Worm (Caenorhabditis elegans) whole organism, L4 larva: ENCODE measurements around the gene F59B1.2.

Experiments
- F44E2.7 ChIP-seq: fragments of 200-800 bp; sonication (Bioruptor generic); IDR thresholded peaks from 2 replicates; pipeline ENCODE4 v2.1.2; 2022; ENCODE audit warnings: missing genetic modification characterization, missing compliant biosample characterization
- F49E8.2 ChIP-seq: sonication (generic microtip); optimal IDR thresholded peaks from 2 replicates; lab custom pipeline; 2016; ENCODE audit warnings: missing compliant biosample characterization, mild to moderate bottlenecking, missing genetic modification characterization, borderline replicate concordance
- aha-1 ChIP-seq: fragments of 150-350 bp; peaks from one replicate; lab custom pipeline; 2014; ENCODE audit warnings: missing biosample characterization, missing genetic modification characterization
- arid-1 ChIP-seq: fragments of 200-800 bp; sonication (Bioruptor generic); conservative IDR thresholded peaks from 2 replicates; pipeline ENCODE4 v1.3.6; 2022; ENCODE audit warnings: missing genetic modification reagents, missing genetic modification characterization, missing compliant biosample characterization
- attf-4 ChIP-seq: sonication (generic microtip); optimal IDR thresholded peaks from 3 replicates; lab custom pipeline; 2017; ENCODE audit warnings: missing biosample characterization, missing genetic modification characterization
- ceh-20 ChIP-seq: fragments of 200-800 bp; sonication (Bioruptor generic); IDR thresholded peaks from 2 replicates; pipeline ENCODE4 v1.3.6; 2022; ENCODE audit warnings: missing genetic modification reagents, missing genetic modification characterization, missing compliant biosample characterization
- ceh-32 ChIP-seq: sonication (generic microtip); optimal IDR thresholded peaks from 2 replicates; lab custom pipeline; 2016; ENCODE audit warnings: mild to moderate bottlenecking, missing genetic modification characterization, missing compliant biosample characterization; ENCODE audit not compliant: poor library complexity
- ceh-44 ChIP-seq: fragments of 200-800 bp; sonication (Bioruptor generic); IDR thresholded peaks from 2 replicates; pipeline ENCODE4 v1.3.6; 2022; ENCODE audit warnings: missing genetic modification reagents, missing genetic modification characterization, missing compliant biosample characterization
- ceh-62 ChIP-seq: sonication (generic microtip); optimal IDR thresholded peaks from 2 replicates; lab custom pipeline; 2017; ENCODE audit warnings: missing biosample characterization, missing genetic modification characterization
- ceh-82 ChIP-seq: sonication (generic microtip); optimal IDR thresholded peaks from 2 replicates; lab custom pipeline; 2017; ENCODE audit warnings: missing biosample characterization, missing genetic modification characterization
- ces-1 ChIP-seq: fragments of 150-350 bp; sonication (generic microtip); optimal IDR thresholded peaks from 4 replicates; lab custom pipeline; 2014; ENCODE audit warnings: missing biosample characterization, missing genetic modification reagents, missing genetic modification characterization
- cey-2 ChIP-seq: sonication (generic microtip); optimal IDR thresholded peaks from 3 replicates; lab custom pipeline; 2017; ENCODE audit warnings: missing genetic modification characterization, mild to moderate bottlenecking, missing compliant biosample characterization, antibody characterized with exemption, borderline replicate concordance; ENCODE audit not compliant: insufficient read depth
- dmd-6 ChIP-seq: fragments of 200-800 bp; sonication (Bioruptor generic); IDR thresholded peaks from 2 replicates; pipeline ENCODE4 v1.3.6; 2022; ENCODE audit warnings: missing genetic modification reagents, missing genetic modification characterization, missing compliant biosample characterization
- dmd-8 ChIP-seq: fragments of 200-800 bp; sonication (Bioruptor generic); IDR thresholded peaks from 2 replicates; pipeline ENCODE4 v1.3.6; 2022; ENCODE audit warnings: missing genetic modification characterization, missing compliant biosample characterization
- dpl-1 ChIP-seq: fragments of 150-350 bp; optimal IDR thresholded peaks from 2 replicates; lab custom pipeline; 2014; ENCODE audit warnings: missing biosample characterization, missing genetic modification reagents, missing genetic modification characterization
- dve-1 ChIP-seq: sonication (generic microtip); optimal IDR thresholded peaks from 2 replicates; lab custom pipeline; 2017; ENCODE audit warnings: antibody characterized with exemption, mild to moderate bottlenecking, missing genetic modification characterization, missing compliant biosample characterization; ENCODE audit not compliant: insufficient read depth
- egl-27 ChIP-seq: sonication (generic microtip); optimal IDR thresholded peaks from 3 replicates; lab custom pipeline; 2017; ENCODE audit warnings: missing biosample characterization, missing genetic modification reagents, missing genetic modification characterization
- gei-8 ChIP-seq: fragments of 200-800 bp; sonication (Bioruptor generic); optimal IDR thresholded peaks from 2 replicates; lab custom pipeline; 2018; ENCODE audit warnings: mild to moderate bottlenecking, missing genetic modification characterization, missing compliant biosample characterization
- hif-1 ChIP-seq, 2 experiments: sonication (generic microtip); optimal IDR thresholded peaks; 2 replicates each; lab custom pipeline; 2016 to 2017; ENCODE audit warnings: missing compliant biosample characterization in 2 of 2, missing genetic modification characterization in 2 of 2, missing genetic modification reagents in 2 of 2, missing genotype in 2 of 2, mild to moderate bottlenecking in 1 of 2
- hlh-11 ChIP-seq: fragments of 200-800 bp; sonication (Bioruptor generic); optimal IDR thresholded peaks from 2 replicates; lab custom pipeline; 2018; ENCODE audit warnings: mild to moderate bottlenecking, missing genetic modification characterization, missing compliant biosample characterization
- hlh-30 ChIP-seq: sonication (generic microtip); optimal IDR thresholded peaks from 2 replicates; lab custom pipeline; 2017; ENCODE audit warnings: antibody characterized with exemption, mild to moderate bottlenecking, missing genetic modification characterization, missing compliant biosample characterization; ENCODE audit not compliant: insufficient read depth
- hmg-1.1 ChIP-seq: fragments of 200-800 bp; sonication (Bioruptor generic); IDR thresholded peaks from 2 replicates; pipeline ENCODE4 v1.3.6; 2022; ENCODE audit warnings: missing genetic modification reagents, missing genetic modification characterization, missing compliant biosample characterization
- lim-7 ChIP-seq: fragments of 200-800 bp; sonication (Bioruptor generic); IDR thresholded peaks from 2 replicates; pipeline ENCODE4 v1.3.6; 2022; ENCODE audit warnings: missing genetic modification characterization, missing compliant biosample characterization
- lin-1 ChIP-seq: fragments of 200-800 bp; sonication (Bioruptor generic); IDR thresholded peaks from 2 replicates; pipeline ENCODE4 v1.3.6; 2022; ENCODE audit warnings: missing genetic modification reagents, missing genetic modification characterization, missing compliant biosample characterization
- lin-15B ChIP-seq: fragments of 150-350 bp; sonication (generic microtip); optimal IDR thresholded peaks from 3 replicates; lab custom pipeline; 2014; ENCODE audit warnings: missing biosample characterization, missing genetic modification characterization
- lin-39 ChIP-seq: fragments of 150-350 bp; optimal IDR thresholded peaks from 2 replicates; lab custom pipeline; 2014; ENCODE audit warnings: missing biosample characterization, missing genetic modification reagents, missing genetic modification characterization
- lir-3 ChIP-seq: sonication (generic microtip); optimal IDR thresholded peaks from 2 replicates; lab custom pipeline; 2016; ENCODE audit warnings: mild to moderate bottlenecking, missing genetic modification characterization, missing compliant biosample characterization
- lsy-2 ChIP-seq, 2 experiments: fragments of 150-350 bp in 1 of 2; sonication (generic microtip) in 1 of 2; optimal IDR thresholded peaks; 2 replicates each; lab custom pipeline; 2014 to 2017; ENCODE audit warnings: missing biosample characterization in 2 of 2, missing genetic modification characterization in 2 of 2
- madf-9 ChIP-seq: fragments of 200-800 bp; sonication (Bioruptor generic); conservative IDR thresholded peaks from 2 replicates; pipeline ENCODE4 v1.3.6; 2022; ENCODE audit warnings: missing genetic modification reagents, missing genetic modification characterization, missing compliant biosample characterization
- mdl-1 ChIP-seq, 2 experiments: fragments of 150-350 bp in 1 of 2; sonication (generic microtip) in 1 of 2; optimal IDR thresholded peaks; 2 replicates each; lab custom pipeline; 2014 to 2017; ENCODE audit warnings: missing biosample characterization in 2 of 2, missing genetic modification characterization in 2 of 2
- mep-1 ChIP-seq: fragments of 150-350 bp; sonication (generic microtip); optimal IDR thresholded peaks from 3 replicates; lab custom pipeline; 2014; ENCODE audit warnings: missing biosample characterization, missing genetic modification characterization
- mxl-2 ChIP-seq: fragments of 200-800 bp; sonication (Bioruptor generic); conservative IDR thresholded peaks from 2 replicates; pipeline ENCODE4 v1.3.6; 2022; ENCODE audit warnings: missing genetic modification reagents, missing genetic modification characterization, missing compliant biosample characterization
- mxl-3 ChIP-seq: fragments of 200-800 bp; sonication (Bioruptor generic); optimal IDR thresholded peaks from 2 replicates; lab custom pipeline; 2018; ENCODE audit warnings: mild to moderate bottlenecking, missing genetic modification characterization, missing compliant biosample characterization
- nhr-111 ChIP-seq: fragments of 200-800 bp; sonication (Bioruptor generic); optimal IDR thresholded peaks from 2 replicates; lab custom pipeline; 2018; ENCODE audit warnings: mild to moderate bottlenecking, missing genetic modification characterization, missing compliant biosample characterization
- nhr-28 ChIP-seq: fragments of 150-350 bp; optimal IDR thresholded peaks from 2 replicates; lab custom pipeline; 2014; ENCODE audit warnings: missing biosample characterization, missing genetic modification characterization
- nhr-41 ChIP-seq: fragments of 200-800 bp; sonication (Bioruptor generic); IDR thresholded peaks from 2 replicates; pipeline ENCODE4 v1.3.6; 2022; ENCODE audit warnings: missing genetic modification reagents, missing genetic modification characterization, missing compliant biosample characterization
- nhr-48 ChIP-seq: sonication (generic microtip); optimal IDR thresholded peaks from 2 replicates; lab custom pipeline; 2016; ENCODE audit warnings: mild to moderate bottlenecking, missing genetic modification characterization, missing compliant biosample characterization
- php-3 ChIP-seq: fragments of 200-800 bp; sonication (Bioruptor generic); IDR thresholded peaks from 2 replicates; pipeline ENCODE4 v1.3.6; 2022; ENCODE audit warnings: missing genetic modification reagents, missing genetic modification characterization, missing compliant biosample characterization
- pqm-1 ChIP-seq: sonication (generic microtip); optimal IDR thresholded peaks from 2 replicates; lab custom pipeline; 2017; ENCODE audit warnings: missing biosample characterization, missing genetic modification characterization
- rbr-2 ChIP-seq: sonication (generic microtip); optimal IDR thresholded peaks from 2 replicates; lab custom pipeline; 2016; ENCODE audit warnings: missing genotype, missing genetic modification characterization, missing compliant biosample characterization
- saeg-2 ChIP-seq: fragments of 200-800 bp; sonication (Bioruptor generic); IDR thresholded peaks from 2 replicates; pipeline ENCODE4 v1.3.6; 2022; ENCODE audit warnings: missing genetic modification reagents, missing genetic modification characterization, missing compliant biosample characterization
- snpc-1.2 ChIP-seq: fragments of 200-800 bp; sonication (Bioruptor generic); IDR thresholded peaks from 2 replicates; pipeline ENCODE4 v1.3.6; 2022; ENCODE audit warnings: missing genetic modification reagents, missing genetic modification characterization, missing compliant biosample characterization
- spr-1 ChIP-seq: sonication (generic microtip); optimal IDR thresholded peaks from 2 replicates; lab custom pipeline; 2016; ENCODE audit warnings: mild to moderate bottlenecking, missing genetic modification characterization, missing compliant biosample characterization
- spr-3 ChIP-seq: fragments of 200-800 bp; sonication (Bioruptor generic); optimal IDR thresholded peaks from 2 replicates; lab custom pipeline; 2018; ENCODE audit warnings: mild to moderate bottlenecking, missing genetic modification characterization, missing compliant biosample characterization
- tag-97 ChIP-seq: fragments of 200-800 bp; sonication (Bioruptor generic); IDR thresholded peaks from 2 replicates; pipeline ENCODE4 v1.3.6; 2022; ENCODE audit warnings: missing genetic modification characterization, missing compliant biosample characterization
- tra-1 ChIP-seq: fragments of 200-800 bp; sonication (Bioruptor generic); IDR thresholded peaks from 2 replicates; pipeline ENCODE4 v1.3.6; 2022; ENCODE audit warnings: missing genetic modification reagents, missing genetic modification characterization, missing compliant biosample characterization
- unc-130 ChIP-seq: sonication (generic microtip); optimal IDR thresholded peaks from 2 replicates; lab custom pipeline; 2016; ENCODE audit warnings: missing genetic modification reagents, missing genetic modification characterization, missing compliant biosample characterization
- unc-39 ChIP-seq: sonication (generic microtip); optimal IDR thresholded peaks from 2 replicates; lab custom pipeline; 2017; ENCODE audit warnings: missing biosample characterization, missing genetic modification characterization
- zag-1 ChIP-seq: fragments of 150-350 bp; optimal IDR thresholded peaks from 2 replicates; lab custom pipeline; 2014; ENCODE audit warnings: missing biosample characterization, missing genetic modification characterization
- zip-2 ChIP-seq: fragments of 150-350 bp; optimal IDR thresholded peaks from 2 replicates; lab custom pipeline; 2014; ENCODE audit warnings: missing biosample characterization, missing genetic modification characterization

F59B1.2 gene

ce11 chrV:3632249-3633030 lies 701 bp upstream of the F59B1.2 start (continued):
- TF ChIP-seq mep-1 (tag; lab: Kevin White, UChicago) (peak; percentile 47), dpl-1 (no peak), tag-97 (GFP tag; lab: Robert Waterston, UW) (no peak), hmg-1.1 (GFP tag; lab: Robert Waterston, UW) (no peak), spr-1 (tag; lab: Kevin White, UChicago) (no peak), arid-1 (GFP tag; lab: Robert Waterston, UW) (no peak), hlh-11 (tag; lab: Kevin White, UChicago) (peak; percentile 76), F49E8.2 (tag; lab: Kevin White, UChicago) (no peak), dmd-8 (GFP tag; lab: Robert Waterston, UW) (no peak), php-3 (GFP tag; lab: Robert Waterston, UW) (peak; percentile 72; the same call in 1 of the 2 replicates), lim-7 (GFP tag; lab: Robert Waterston, UW) (no peak), cey-2 (tag; lab: Kevin White, UChicago) (no peak), zip-2 (no peak), ceh-44 (GFP tag; lab: Robert Waterston, UW) (no peak), rbr-2 (no peak), pqm-1 (tag; lab: Kevin White, UChicago) (peak; percentile 31), unc-39 (tag; lab: Kevin White, UChicago) (no peak), nhr-28 (tag; lab: Kevin White, UChicago) (peak; percentile 67), zag-1 (no peak), nhr-41 (GFP tag; lab: Robert Waterston, UW) (no peak), mdl-1 (tag; optimal IDR thresholded peaks at IDR 0.05; lab: Kevin White, UChicago) (peak in 1 of 2 experiments; percentile 27), mxl-2 (GFP tag; lab: Robert Waterston, UW) (no peak), lsy-2 (tag; optimal IDR thresholded peaks at IDR 0.05; lab: Kevin White, UChicago) (no peak), ces-1 (GFP tag; lab: Kevin White, UChicago) (no peak), attf-4 (tag; lab: Kevin White, UChicago) (no peak), ceh-82 (no peak), snpc-1.2 (GFP tag; lab: Robert Waterston, UW) (no peak), dmd-6 (peak; percentile 88), lin-1 (GFP tag; lab: Robert Waterston, UW) (no peak), ceh-62 (tag; lab: Kevin White, UChicago) (no peak), nhr-48 (tag; lab: Kevin White, UChicago) (peak; percentile 67), hif-1 (tag; optimal IDR thresholded peaks at IDR 0.05; lab: Kevin White, UChicago) (peak in 1 of 2 experiments; percentile 8), lin-15B (tag; lab: Kevin White, UChicago) (no peak), unc-130 (no peak), lir-3 (tag; lab: Kevin White, UChicago) (no peak), ceh-32 (tag; lab: Kevin White, UChicago) (no peak), madf-9 (GFP tag; lab: Robert Waterston, UW) (no peak), ceh-20 (GFP tag; lab: Robert Waterston, UW) (no peak), egl-27 (no peak), lin-39 (tag; lab: Kevin White, UChicago) (no peak), dve-1 (peak; percentile 83), gei-8 (GFP tag; lab: Kevin White, UChicago) (no peak), saeg-2 (no peak), F44E2.7 (GFP tag; lab: Robert Waterston, UW) (no peak), tra-1 (GFP tag; lab: Robert Waterston, UW) (no peak), hlh-30 (tag; lab: Kevin White, UChicago) (peak; percentile 68), spr-3 (GFP tag; lab: Kevin White, UChicago) (no peak), mxl-3 (no peak), nhr-111 (GFP tag; lab: Kevin White, UChicago) (no peak), aha-1 (tag; lab: Kevin White, UChicago) (no peak)
